Fruit fly (Drosophila melanogaster): ENCODE data around the gene parvin.

The parvin gene

dm6 chrX:19745908-19746604 lies at the start of gene parvin:
Gene parvin, plus strand, starts transcription at chrX:19746041.
- no peak for TF ChIP-seq CG8478 (optimal IDR thresholded peaks at IDR 0.05)
- no peak for TF ChIP-seq CTCF (optimal IDR thresholded peaks at IDR 0.05)

- TF ChIP-seq CG8478 (optimal IDR thresholded peaks at IDR 0.05) (no peak), CTCF (optimal IDR thresholded peaks at IDR 0.05) (peak in 1 of 2 experiments; percentile 12)
Observed at dm6 chrX:19696845-19697244, 49.0 kb upstream of the parvin start, which contains the start of gene Cdc42. Gene Cdc42, plus strand, starts transcription at chrX:19697091.

dm6 chrX:19697255-19697877 lies 48.5 kb upstream of the parvin start:
- TF ChIP-seq CG8478 (optimal IDR thresholded peaks at IDR 0.05) (no peak), CTCF (optimal IDR thresholded peaks at IDR 0.05) (no peak)

dm6 chrX:19701611-19702010 lies 44.2 kb upstream of the parvin start, which contains the start of gene Tcs4:
Gene Tcs4, minus strand, starts transcription at chrX:19701755.
- TF ChIP-seq CTCF (optimal IDR thresholded peaks at IDR 0.05) (no peak), CG8478 (optimal IDR thresholded peaks at IDR 0.05) (no peak)

- TF ChIP-seq CTCF (optimal IDR thresholded peaks at IDR 0.05) (no peak), CG8478 (optimal IDR thresholded peaks at IDR 0.05) (no peak)
Observed at dm6 chrX:19704083-19704482, 41.8 kb upstream of the parvin start, which contains the start of the genes CG14230 and CG14232. Gene CG14230, plus strand, starts transcription at chrX:19704176. Gene CG14232, minus strand, starts transcription at chrX:19704259.

dm6 chrX:19711936-19712335 lies 33.9 kb upstream of the parvin start:
- TF ChIP-seq CG8478 (optimal IDR thresholded peaks at IDR 0.05) (no peak), CTCF (optimal IDR thresholded peaks at IDR 0.05) (no peak)

- no peak for TF ChIP-seq CG8478 (optimal IDR thresholded peaks at IDR 0.05)
Observed at dm6 chrX:19712898-19713627, 32.8 kb upstream of the parvin start, which contains the start of gene meso18E. Gene meso18E, minus strand, starts transcription at chrX:19713045.

dm6 chrX:19714816-19715215 lies 31.0 kb upstream of the parvin start:
- TF ChIP-seq CTCF (optimal IDR thresholded peaks at IDR 0.05) (no peak), CG8478 (optimal IDR thresholded peaks at IDR 0.05) (no peak)

dm6 chrX:19716325-19716917 lies 29.4 kb upstream of the parvin start:
- TF ChIP-seq CG8478 (optimal IDR thresholded peaks at IDR 0.05) (no peak), CTCF (optimal IDR thresholded peaks at IDR 0.05) (no peak)

dm6 chrX:19717041-19717440 lies 28.8 kb upstream of the parvin start:
- TF ChIP-seq CG8478 (optimal IDR thresholded peaks at IDR 0.05) = no peak
- TF ChIP-seq CTCF (optimal IDR thresholded peaks at IDR 0.05) = no peak

- peak; percentile 62 to 76 for TF ChIP-seq CTCF (optimal IDR thresholded peaks at IDR 0.05)
- no peak for TF ChIP-seq CG8478 (optimal IDR thresholded peaks at IDR 0.05)
Observed at dm6 chrX:19717988-19718973, 27.6 kb upstream of the parvin start, which contains the start of gene CG12531. Gene CG12531, plus strand, starts transcription at chrX:19718923.

dm6 chrX:19730844-19731243 lies 15.0 kb upstream of the parvin start, which contains the start of gene AP-1-2beta:
Gene AP-1-2beta, plus strand, starts transcription at chrX:19731004.
- TF ChIP-seq CTCF (optimal IDR thresholded peaks at IDR 0.05) (no peak), CG8478 (optimal IDR thresholded peaks at IDR 0.05) (no peak)

dm6 chrX:19735270-19735669 lies 10.6 kb upstream of the parvin start, which contains the start of gene CG14234:
Gene CG14234, plus strand, starts transcription at chrX:19735570.
- no peak for TF ChIP-seq CTCF (optimal IDR thresholded peaks at IDR 0.05)
- TF ChIP-seq CG8478 (optimal IDR thresholded peaks at IDR 0.05) = no peak

- TF ChIP-seq CTCF (optimal IDR thresholded peaks at IDR 0.05) (no peak), CG8478 (optimal IDR thresholded peaks at IDR 0.05) (no peak)
Observed at dm6 chrX:19737872-19738271, 8.0 kb upstream of the parvin start.
